Worm (Caenorhabditis elegans): ENCODE data around the gene srh-17.

ce11 chrV:14696604-14697307, 35.7 kb downstream of the srh-17 start, which contains the start of gene unc-112:
- TF ChIP-seq sptf-1 (tag; optimal IDR thresholded peaks at IDR 0.05) (no peak), snpc-4 (tag; optimal IDR thresholded peaks at IDR 0.05) (peak; percentile 60), unc-86 (tag; optimal IDR thresholded peaks at IDR 0.05) (peak; percentile 18), nhr-76 (tag; optimal IDR thresholded peaks at IDR 0.05) (no peak), tbx-2 (tag; optimal IDR thresholded peaks at IDR 0.05) (peak; percentile 33), ceh-63 (GFP tag; optimal IDR thresholded peaks at IDR 0.05) (no peak)

Measured in whole organism, L1 larva.